Fruit fly (Drosophila melanogaster): ENCODE data around the gene CG11586.

- TF ChIP-seq CG4707 (GFP tag; optimal IDR thresholded peaks at IDR 0.05) (no peak), BEAF-32 (GFP tag; optimal IDR thresholded peaks at IDR 0.05) (no peak), CG8924 (tag; optimal IDR thresholded peaks at IDR 0.05) (no peak), tx (GFP tag; optimal IDR thresholded peaks at IDR 0.05) (no peak), CG14014 (GFP tag; IDR thresholded peaks at IDR 0.05) (no peak), gro (GFP tag; optimal IDR thresholded peaks at IDR 0.05) (no peak)
These were observed 48.3 kb upstream of the CG11586 start for dm6 chr3L:4310604-4311003.

Data from whole organism, embryonic.